Worm (Caenorhabditis elegans): ENCODE measurements around the gene arrd-12.

ce11 chrII:13741449-13741848 lies 24.6 kb upstream of the arrd-12 start, which contains the start of gene mig-14:
- TF ChIP-seq Y5F2A.4 (GFP tag; optimal IDR thresholded peaks at IDR 0.05) (no peak), nhr-77 (tag; optimal IDR thresholded peaks at IDR 0.05) (no peak), unc-62 (GFP tag; optimal IDR thresholded peaks at IDR 0.05 in 1 of 2) (no peak), unc-62 (tag; optimal IDR thresholded peaks at IDR 0.05) (no peak), fkh-10 (GFP tag; optimal IDR thresholded peaks at IDR 0.05) (no peak), zag-1 (tag; optimal IDR thresholded peaks at IDR 0.05) (no peak)

Data from whole organism, L4 larva.